Fruit fly (Drosophila melanogaster) whole organism, adult: ENCODE data around the gene ase.

Experiments used
- CG11617 ChIP-seq: fragments of 200-800 bp; sonication (Bioruptor generic); optimal IDR thresholded peaks from 2 replicates; lab custom pipeline; 2017; ENCODE audit warnings: mild to moderate bottlenecking, missing biosample characterization, missing genetic modification reagents, missing genetic modification characterization
- CG12768 ChIP-seq: fragments of 200-800 bp; sonication (Bioruptor generic); optimal IDR thresholded peaks from 2 replicates; lab custom pipeline; 2017; ENCODE audit warnings: missing biosample characterization, missing genetic modification characterization, mild to moderate bottlenecking, moderate library complexity, missing genetic modification reagents
- CG14711 ChIP-seq: fragments of 200-800 bp; sonication (Bioruptor generic); optimal IDR thresholded peaks from 2 replicates; lab custom pipeline; 2018; ENCODE audit warnings: missing biosample characterization, mild to moderate bottlenecking, missing genetic modification characterization, moderate library complexity
- CG1620 ChIP-seq: fragments of 200-800 bp; sonication (Bioruptor generic); optimal IDR thresholded peaks from 2 replicates; lab custom pipeline; 2016; ENCODE audit warnings: missing biosample characterization, missing genetic modification characterization
- CG33017 ChIP-seq: fragments of 200-800 bp; sonication (Bioruptor generic); optimal IDR thresholded peaks from 2 replicates; lab custom pipeline; 2018; ENCODE audit warnings: missing biosample characterization, mild to moderate bottlenecking, missing genetic modification characterization, moderate library complexity
- CG5204 ChIP-seq: fragments of 200-800 bp; sonication (Bioruptor generic); optimal IDR thresholded peaks from 2 replicates; lab custom pipeline; 2016; ENCODE audit warnings: missing biosample characterization, missing genetic modification characterization
- CG7045 ChIP-seq: fragments of 200-800 bp; sonication (Bioruptor generic); optimal IDR thresholded peaks from 2 replicates; lab custom pipeline; 2017; ENCODE audit warnings: missing biosample characterization, mild to moderate bottlenecking, missing genetic modification characterization
- CG7101 ChIP-seq: fragments of 200-800 bp; sonication (Bioruptor generic); optimal IDR thresholded peaks from 2 replicates; lab custom pipeline; 2018; ENCODE audit warnings: missing biosample characterization, mild to moderate bottlenecking, missing genetic modification characterization, moderate library complexity
- Clk ChIP-seq: fragments of 200-800 bp; sonication (Bioruptor generic); optimal IDR thresholded peaks from 2 replicates; lab custom pipeline; 2017; ENCODE audit warnings: missing biosample characterization, missing genetic modification characterization
- Crg-1 ChIP-seq: fragments of 200-800 bp; sonication (Bioruptor generic); optimal IDR thresholded peaks from 2 replicates; lab custom pipeline; 2016; ENCODE audit warnings: missing biosample characterization, missing genetic modification characterization
- Hr96 ChIP-seq: fragments of 200-800 bp; sonication (Bioruptor generic); optimal IDR thresholded peaks from 2 replicates; lab custom pipeline; 2016; ENCODE audit warnings: missing biosample characterization, missing genetic modification characterization
- Mnt ChIP-seq: fragments of 200-800 bp; sonication (Bioruptor generic); optimal IDR thresholded peaks from 2 replicates; lab custom pipeline; 2016; ENCODE audit warnings: missing biosample characterization, mild to moderate bottlenecking, missing genetic modification characterization
- bab1 ChIP-seq: fragments of 200-800 bp; sonication (Bioruptor generic); optimal IDR thresholded peaks from 3 replicates; lab custom pipeline; 2019; ENCODE audit warnings: missing biosample characterization, mild to moderate bottlenecking, missing genetic modification characterization, moderate library complexity
- cic ChIP-seq: fragments of 200-800 bp; sonication (Bioruptor generic); optimal IDR thresholded peaks from 2 replicates; lab custom pipeline; 2017; ENCODE audit warnings: missing biosample characterization, mild to moderate bottlenecking, missing genetic modification characterization, moderate library complexity
- cnc ChIP-seq, 2 experiments: fragments of >200 bp; optimal IDR thresholded peaks; 2 replicates each; lab custom pipeline; 2017
- kay ChIP-seq: fragments of 200-800 bp; sonication (Bioruptor generic); peaks from one replicate; lab custom pipeline; 2016; ENCODE audit warnings: missing biosample characterization, missing genetic modification characterization, borderline replicate concordance
- ovo ChIP-seq: fragments of 200-800 bp; sonication (Bioruptor generic); optimal IDR thresholded peaks from 2 replicates; lab custom pipeline; 2016; ENCODE audit warnings: missing biosample characterization, missing genetic modification characterization
- pad ChIP-seq: fragments of 200-800 bp; sonication (Bioruptor generic); optimal IDR thresholded peaks from 3 replicates; lab custom pipeline; 2017; ENCODE audit warnings: missing biosample characterization, missing genetic modification characterization, mild to moderate bottlenecking, moderate library complexity, missing genetic modification reagents
- tj ChIP-seq: fragments of 200-800 bp; sonication (Bioruptor generic); optimal IDR thresholded peaks from 3 replicates; lab custom pipeline; 2017; ENCODE audit warnings: missing biosample characterization, mild to moderate bottlenecking, missing genetic modification characterization, moderate library complexity
- toe ChIP-seq: fragments of 200-800 bp; sonication (Bioruptor generic); optimal IDR thresholded peaks from 2 replicates; lab custom pipeline; 2016; ENCODE audit warnings: missing biosample characterization, missing genetic modification characterization

The ase gene

DNA sequence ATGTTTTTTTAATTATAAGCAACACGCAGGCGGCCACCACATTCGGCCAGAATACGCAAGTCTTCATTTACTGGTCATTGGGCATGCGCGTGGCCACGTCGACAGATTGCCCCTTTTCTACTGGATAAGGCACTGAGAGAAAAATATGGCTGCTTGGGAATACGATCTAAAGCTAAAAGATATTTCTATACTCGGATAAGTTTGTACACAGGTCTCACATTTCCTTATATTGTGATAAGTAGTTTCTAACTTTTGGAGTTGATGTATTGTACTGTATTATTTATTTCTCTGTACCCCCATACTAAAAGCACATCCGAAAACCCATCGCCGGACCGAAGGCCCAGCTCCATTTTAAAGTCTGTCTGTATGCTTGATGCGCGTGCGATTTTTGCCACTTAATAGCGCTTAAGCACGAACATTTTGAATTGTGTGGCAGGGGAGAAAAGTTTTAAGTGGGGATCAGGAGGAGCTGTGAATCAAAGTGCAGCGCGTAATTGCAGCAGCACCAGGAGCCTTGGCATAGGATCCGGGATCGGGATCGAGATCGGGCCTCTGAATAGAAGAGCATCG lies 16.5 kb upstream of the ase start:
- TF ChIP-seq CG33017 (tag; lab: Kevin White, UChicago) (no peak), pad (GFP tag; lab: Kevin White, UChicago) (no peak), bab1 (GFP tag; lab: Kevin White, UChicago) (no peak), ovo (GFP tag; lab: Kevin White, UChicago) (no peak), Hr96 (GFP tag; lab: Kevin White, UChicago) (no peak), Mnt (GFP tag; lab: Kevin White, UChicago) (no peak), CG5204 (GFP tag; lab: Kevin White, UChicago) (no peak)

- no peak for TF ChIP-seq CG12768 (GFP tag; lab: Kevin White, UChicago)
- TF ChIP-seq CG7101 (tag; lab: Kevin White, UChicago) = no peak
- no peak for TF ChIP-seq pad (GFP tag; lab: Kevin White, UChicago)
- TF ChIP-seq cic (GFP tag; lab: Kevin White, UChicago) = no peak
- no peak for TF ChIP-seq CG11617 (GFP tag; lab: Kevin White, UChicago)
- TF ChIP-seq Hr96 (GFP tag; lab: Kevin White, UChicago) = no peak
- TF ChIP-seq kay (GFP tag; lab: Kevin White, UChicago) = no peak
- TF ChIP-seq CG33017 (tag; lab: Kevin White, UChicago) = no peak
- no peak for TF ChIP-seq Crg-1 (GFP tag; lab: Kevin White, UChicago)
- no peak for TF ChIP-seq Mnt (GFP tag; lab: Kevin White, UChicago)
- TF ChIP-seq tj (GFP tag; lab: Kevin White, UChicago) = no peak
These were observed 14.5 kb upstream of the ase start for dm6 chrX:446002-446401.

DNA sequence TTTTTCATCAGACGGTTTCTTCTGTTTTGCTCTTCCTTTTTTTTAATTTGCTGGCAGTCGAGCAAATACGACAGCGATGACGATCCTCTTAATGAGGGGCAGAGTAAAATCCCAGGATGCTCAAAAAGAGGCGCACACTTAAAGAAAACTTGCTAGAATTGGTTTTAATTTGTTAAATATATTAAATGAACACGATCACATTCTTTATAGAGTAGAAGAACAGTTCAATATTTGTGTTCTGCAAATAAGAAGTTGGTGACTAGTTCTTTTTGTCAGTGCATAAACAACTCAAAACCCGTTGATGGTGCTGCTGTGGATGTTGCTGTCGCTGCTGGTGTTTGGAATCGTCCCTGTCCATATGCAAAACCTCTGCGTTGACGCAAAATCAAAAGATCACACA lies 12.3 kb upstream of the ase start:
- no peak for TF ChIP-seq bab1 (GFP tag; lab: Kevin White, UChicago)

DNA sequence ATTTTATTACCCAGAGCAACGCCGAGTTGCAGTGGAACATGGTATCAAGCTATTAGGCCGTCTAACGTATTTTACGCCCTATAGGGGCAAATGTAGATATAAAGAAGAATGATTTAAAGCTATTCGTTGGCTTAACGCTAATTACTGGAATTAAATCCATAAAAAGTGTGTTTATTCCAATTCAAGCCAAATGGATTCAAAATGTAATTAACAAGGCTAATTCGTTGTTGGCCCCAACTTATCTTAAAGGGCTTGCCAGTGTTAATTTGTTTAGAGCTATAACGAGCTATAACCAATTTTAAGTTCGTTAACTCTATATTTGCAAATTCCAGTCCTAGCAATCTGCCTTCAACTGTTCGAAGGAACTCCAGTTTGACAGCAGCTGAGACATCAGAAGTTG lies 11.6 kb upstream of the ase start:
- TF ChIP-seq Mnt (GFP tag; lab: Kevin White, UChicago) (no peak), pad (GFP tag; lab: Kevin White, UChicago) (no peak), tj (GFP tag; lab: Kevin White, UChicago) (no peak), Hr96 (GFP tag; lab: Kevin White, UChicago) (no peak), toe (GFP tag; lab: Kevin White, UChicago) (no peak), kay (GFP tag; lab: Kevin White, UChicago) (no peak), CG1620 (GFP tag; lab: Kevin White, UChicago) (no peak), CG7101 (tag; lab: Kevin White, UChicago) (no peak), CG14711 (tag; lab: Kevin White, UChicago) (no peak), CG33017 (tag; lab: Kevin White, UChicago) (no peak), Crg-1 (GFP tag; lab: Kevin White, UChicago) (no peak), CG11617 (GFP tag; lab: Kevin White, UChicago) (no peak), CG5204 (GFP tag; lab: Kevin White, UChicago) (no peak), CG7045 (no peak), bab1 (GFP tag; lab: Kevin White, UChicago) (no peak), Clk (no peak), CG12768 (GFP tag; lab: Kevin White, UChicago) (no peak)

DNA sequence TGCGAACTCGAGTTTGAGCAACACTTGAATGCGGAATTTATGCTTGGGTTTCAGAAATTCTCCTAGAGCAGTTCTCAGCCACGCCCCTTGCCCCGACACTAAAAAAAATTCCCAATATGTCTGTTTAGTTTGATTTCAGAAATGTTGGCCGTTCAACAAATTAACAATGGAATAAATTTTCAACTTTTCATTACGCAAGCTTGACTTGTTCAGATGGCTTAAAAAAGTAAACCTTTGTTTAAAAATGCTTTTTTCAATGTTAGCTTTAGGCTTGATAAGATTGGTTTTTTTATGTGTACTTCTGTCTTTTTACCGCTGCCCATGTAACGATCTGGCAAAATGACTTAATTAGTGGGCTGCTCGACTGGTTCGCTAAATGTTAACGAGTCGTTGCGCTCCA lies 7.8 kb upstream of the ase start:
- TF ChIP-seq pad (GFP tag; lab: Kevin White, UChicago) (no peak), CG11617 (GFP tag; lab: Kevin White, UChicago) (no peak), CG33017 (tag; lab: Kevin White, UChicago) (no peak), Hr96 (GFP tag; lab: Kevin White, UChicago) (no peak), CG5204 (GFP tag; lab: Kevin White, UChicago) (no peak), tj (GFP tag; lab: Kevin White, UChicago) (no peak), cic (GFP tag; lab: Kevin White, UChicago) (no peak), bab1 (GFP tag; lab: Kevin White, UChicago) (no peak), ovo (GFP tag; lab: Kevin White, UChicago) (no peak), toe (GFP tag; lab: Kevin White, UChicago) (no peak), CG14711 (tag; lab: Kevin White, UChicago) (no peak), CG7045 (no peak), CG7101 (tag; lab: Kevin White, UChicago) (no peak), Clk (no peak), kay (GFP tag; lab: Kevin White, UChicago) (no peak), CG1620 (GFP tag; lab: Kevin White, UChicago) (no peak), CG12768 (GFP tag; lab: Kevin White, UChicago) (no peak), Crg-1 (GFP tag; lab: Kevin White, UChicago) (no peak), Mnt (GFP tag; lab: Kevin White, UChicago) (no peak), cnc (optimal IDR thresholded peaks at IDR 0.05; lab: Kevin White, UChicago) (no peak)

dm6 chrX:456959-457358 lies 3.6 kb upstream of the ase start:
- TF ChIP-seq CG7101 (tag; lab: Kevin White, UChicago) = no peak
- TF ChIP-seq CG12768 (GFP tag; lab: Kevin White, UChicago) = no peak
- TF ChIP-seq cic (GFP tag; lab: Kevin White, UChicago) = no peak
- no peak for TF ChIP-seq tj (GFP tag; lab: Kevin White, UChicago)
- TF ChIP-seq CG7045 = no peak
- TF ChIP-seq pad (GFP tag; lab: Kevin White, UChicago) = no peak
- TF ChIP-seq CG1620 (GFP tag; lab: Kevin White, UChicago) = no peak
- TF ChIP-seq Crg-1 (GFP tag; lab: Kevin White, UChicago) = no peak
- TF ChIP-seq toe (GFP tag; lab: Kevin White, UChicago) = no peak
- TF ChIP-seq Hr96 (GFP tag; lab: Kevin White, UChicago) = no peak
- TF ChIP-seq ovo (GFP tag; lab: Kevin White, UChicago) = no peak
- no peak for TF ChIP-seq Mnt (GFP tag; lab: Kevin White, UChicago)
- TF ChIP-seq CG11617 (GFP tag; lab: Kevin White, UChicago) = no peak
- no peak for TF ChIP-seq Clk
- no peak for TF ChIP-seq CG33017 (tag; lab: Kevin White, UChicago)
- no peak for TF ChIP-seq bab1 (GFP tag; lab: Kevin White, UChicago)
- no peak for TF ChIP-seq CG14711 (tag; lab: Kevin White, UChicago)
- no peak for TF ChIP-seq kay (GFP tag; lab: Kevin White, UChicago)
- TF ChIP-seq cnc (optimal IDR thresholded peaks at IDR 0.05; lab: Kevin White, UChicago) = no peak
- TF ChIP-seq CG5204 (GFP tag; lab: Kevin White, UChicago) = no peak
